Worm (Caenorhabditis elegans) whole organism, young adult: ENCODE measurements around the gene B0252.5.

Experiments
- C17E4.6 ChIP-seq: fragments of 200-800 bp; sonication (Bioruptor generic); IDR thresholded peaks from 2 replicates; pipeline ENCODE4 v1.3.6; 2022; ENCODE audit warnings: missing genetic modification reagents, missing genetic modification characterization, missing compliant biosample characterization
- D2030.7 ChIP-seq: fragments of 200-800 bp; sonication (Bioruptor generic); IDR thresholded peaks from 2 replicates; pipeline ENCODE4 v1.3.6; 2022; ENCODE audit warnings: missing genetic modification reagents, missing genetic modification characterization, missing compliant biosample characterization
- F10E7.11 ChIP-seq: sonication (generic microtip); optimal IDR thresholded peaks from 2 replicates; lab custom pipeline; 2017; ENCODE audit warnings: mild to moderate bottlenecking, missing genetic modification characterization, moderate library complexity, missing compliant biosample characterization
- F22D6.2 ChIP-seq: sonication (generic microtip); optimal IDR thresholded peaks from 2 replicates; lab custom pipeline; 2016; ENCODE audit warnings: mild to moderate bottlenecking, missing genetic modification characterization, missing compliant biosample characterization
- F49E8.2 ChIP-seq: sonication (generic microtip); optimal IDR thresholded peaks from 3 replicates; lab custom pipeline; 2017; ENCODE audit warnings: missing genetic modification characterization, mild to moderate bottlenecking, missing compliant biosample characterization, antibody characterized with exemption, moderate library complexity; ENCODE audit not compliant: insufficient read depth
- F57C9.4 ChIP-seq: sonication (generic microtip); optimal IDR thresholded peaks from 2 replicates; lab custom pipeline; 2017; ENCODE audit warnings: mild to moderate bottlenecking, missing genetic modification characterization, missing compliant biosample characterization
- Y56A3A.18 ChIP-seq: fragments of 200-800 bp; sonication (Bioruptor generic); IDR thresholded peaks from 2 replicates; pipeline ENCODE4 v1.3.6; 2022; ENCODE audit warnings: missing genetic modification reagents, missing genetic modification characterization, missing compliant biosample characterization
- Y67H2A.10 ChIP-seq: fragments of 200-800 bp; sonication (Bioruptor generic); conservative IDR thresholded peaks from 2 replicates; pipeline ENCODE4 v1.3.6; 2022; ENCODE audit warnings: missing genetic modification reagents, missing genetic modification characterization, missing compliant biosample characterization
- Y95B8A.8 ChIP-seq: fragments of 200-800 bp; sonication (Bioruptor generic); IDR thresholded peaks from 2 replicates; pipeline ENCODE4 v1.3.6; 2022; ENCODE audit warnings: missing genetic modification reagents, missing genetic modification characterization, missing compliant biosample characterization
- ama-1 ChIP-seq, 3 experiments: fragments of 150-350 bp in 1 of 3; sonication (generic microtip) in 2 of 3; optimal IDR thresholded peaks; 2 replicates each; lab custom pipeline; 2014 to 2018; ENCODE audit warnings: missing biosample characterization in 2 of 3, missing genetic modification characterization in 2 of 3, missing genetic modification reagents in 2 of 3
- aptf-2 ChIP-seq: fragments of 200-800 bp; sonication (Bioruptor generic); conservative IDR thresholded peaks from 2 replicates; pipeline ENCODE4 v1.3.6; 2022; ENCODE audit warnings: missing genetic modification reagents, missing genetic modification characterization, missing compliant biosample characterization
- atf-7 ChIP-seq: sonication (generic microtip); optimal IDR thresholded peaks from 2 replicates; lab custom pipeline; 2017; ENCODE audit warnings: mild to moderate bottlenecking, missing genetic modification characterization, missing compliant biosample characterization
- athp-1 ChIP-seq: sonication (generic microtip); optimal IDR thresholded peaks from 2 replicates; lab custom pipeline; 2017; ENCODE audit warnings: mild to moderate bottlenecking, missing genetic modification characterization, missing compliant biosample characterization
- attf-5 ChIP-seq: fragments of 200-800 bp; sonication (Bioruptor generic); optimal IDR thresholded peaks from 2 replicates; lab custom pipeline; 2018; ENCODE audit warnings: mild to moderate bottlenecking, missing genetic modification characterization, missing compliant biosample characterization
- attf-6 ChIP-seq: fragments of 200-800 bp; sonication (Bioruptor generic); IDR thresholded peaks from 2 replicates; pipeline ENCODE4 v1.3.6; 2022; ENCODE audit warnings: missing genetic modification reagents, missing genetic modification characterization, missing compliant biosample characterization
- cebp-1 ChIP-seq, 2 experiments: fragments of 200-800 bp in 1 of 2; sonication (Bioruptor generic) in 1 of 2; sonication (generic microtip) in 1 of 2; IDR thresholded peaks in 1 of 2; optimal IDR thresholded peaks in 1 of 2; 2 replicates each; pipeline versions ENCODE4 v1.3.6 to Lab custom; 2017 to 2022; ENCODE audit warnings: missing compliant biosample characterization in 2 of 2, missing genetic modification characterization in 2 of 2, mild to moderate bottlenecking in 1 of 2, missing genetic modification reagents in 1 of 2, moderate library complexity in 1 of 2
- cebp-2 ChIP-seq: fragments of 200-800 bp; sonication (Bioruptor generic); IDR thresholded peaks from 2 replicates; pipeline ENCODE4 v1.3.6; 2022; ENCODE audit warnings: missing genetic modification characterization, missing compliant biosample characterization
- ceh-58 ChIP-seq: fragments of 200-800 bp; sonication (Bioruptor generic); IDR thresholded peaks from 2 replicates; pipeline ENCODE4 v1.3.6; 2022; ENCODE audit warnings: missing genetic modification characterization, missing compliant biosample characterization
- ceh-79 ChIP-seq: sonication (generic microtip); optimal IDR thresholded peaks from 2 replicates; lab custom pipeline; 2017; ENCODE audit warnings: mild to moderate bottlenecking, missing genetic modification characterization, missing compliant biosample characterization
- dpl-1 ChIP-seq: fragments of 150-350 bp; optimal IDR thresholded peaks from 2 replicates; lab custom pipeline; 2014; ENCODE audit warnings: missing biosample characterization, missing genetic modification reagents, missing genetic modification characterization
- egl-44 ChIP-seq: fragments of 200-800 bp; sonication (Bioruptor generic); IDR thresholded peaks from 2 replicates; pipeline ENCODE4 v1.3.6; 2022; ENCODE audit warnings: missing genetic modification reagents, missing genetic modification characterization, missing compliant biosample characterization
- hlh-12 ChIP-seq: sonication (generic microtip); optimal IDR thresholded peaks from 2 replicates; lab custom pipeline; 2016; ENCODE audit warnings: missing genetic modification characterization, missing compliant biosample characterization
- hlh-26 ChIP-seq: fragments of 200-800 bp; sonication (Bioruptor generic); conservative IDR thresholded peaks from 2 replicates; pipeline ENCODE4 v1.3.6; 2022; ENCODE audit warnings: missing genetic modification reagents, missing genetic modification characterization, missing compliant biosample characterization
- hrde-1 ChIP-seq: sonication (generic microtip); optimal IDR thresholded peaks from 2 replicates; lab custom pipeline; 2016; ENCODE audit warnings: missing genetic modification characterization, mild to moderate bottlenecking, missing compliant biosample characterization, moderate library complexity, missing genotype, missing genetic modification reagents, borderline replicate concordance
- lag-1 ChIP-seq: fragments of 200-800 bp; sonication (Bioruptor generic); IDR thresholded peaks from 2 replicates; pipeline ENCODE4 v1.3.6; 2022; ENCODE audit warnings: missing genetic modification reagents, missing genetic modification characterization, missing compliant biosample characterization
- lin-26 ChIP-seq: fragments of 200-800 bp; sonication (Bioruptor generic); IDR thresholded peaks from 2 replicates; pipeline ENCODE4 v1.3.6; 2022; ENCODE audit warnings: missing genetic modification reagents, missing genetic modification characterization, missing compliant biosample characterization
- lin-35 ChIP-seq, 3 experiments: fragments of 150-350 bp in 2 of 3; sonication (generic microtip) in 1 of 3; optimal IDR thresholded peaks; 2 replicates each; lab custom pipeline; 2014 to 2018; ENCODE audit warnings: missing biosample characterization in 3 of 3, missing genetic modification characterization in 3 of 3, missing genetic modification reagents in 3 of 3
- lin-54 ChIP-seq: fragments of 200-800 bp; sonication (Bioruptor generic); optimal IDR thresholded peaks from 2 replicates; lab custom pipeline; 2018; ENCODE audit warnings: mild to moderate bottlenecking, missing genetic modification characterization, missing compliant biosample characterization
- lsy-27 ChIP-seq: sonication (generic microtip); optimal IDR thresholded peaks from 2 replicates; lab custom pipeline; 2017; ENCODE audit warnings: missing genetic modification characterization, mild to moderate bottlenecking, missing compliant biosample characterization, antibody characterized with exemption, missing genotype, borderline replicate concordance; ENCODE audit not compliant: insufficient read depth
- madf-3 ChIP-seq: fragments of 200-800 bp; sonication (Bioruptor generic); IDR thresholded peaks from 2 replicates; pipeline ENCODE4 v1.3.6; 2022; ENCODE audit warnings: missing genetic modification reagents, missing genetic modification characterization, missing compliant biosample characterization
- mcd-1 ChIP-seq: fragments of 200-800 bp; sonication (Bioruptor generic); IDR thresholded peaks from 2 replicates; pipeline ENCODE4 v1.3.6; 2022; ENCODE audit warnings: missing genetic modification reagents, missing genetic modification characterization, missing compliant biosample characterization
- mel-28 ChIP-seq: sonication (generic microtip); optimal IDR thresholded peaks from 2 replicates; lab custom pipeline; 2016; ENCODE audit warnings: borderline replicate concordance, mild to moderate bottlenecking, missing genetic modification characterization, missing compliant biosample characterization
- nhr-179 ChIP-seq: sonication (generic microtip); optimal IDR thresholded peaks from 2 replicates; lab custom pipeline; 2016; ENCODE audit warnings: mild to moderate bottlenecking, missing genetic modification characterization, missing compliant biosample characterization
- nhr-27 ChIP-seq: fragments of 200-800 bp; sonication (Bioruptor generic); optimal IDR thresholded peaks from 2 replicates; lab custom pipeline; 2018; ENCODE audit warnings: mild to moderate bottlenecking, missing genetic modification characterization, moderate library complexity, missing compliant biosample characterization
- nhr-80 ChIP-seq: sonication (generic microtip); optimal IDR thresholded peaks from 2 replicates; lab custom pipeline; 2016; ENCODE audit warnings: missing genetic modification characterization, missing compliant biosample characterization
- pbrm-1 ChIP-seq: fragments of 200-800 bp; sonication (Bioruptor generic); IDR thresholded peaks from 2 replicates; pipeline ENCODE4 v1.3.6; 2022; ENCODE audit warnings: missing genetic modification reagents, missing genetic modification characterization, missing compliant biosample characterization
- pha-4 ChIP-seq: fragments of 150-350 bp; sonication (generic microtip); optimal IDR thresholded peaks from 2 replicates; lab custom pipeline; 2014; ENCODE audit warnings: missing biosample characterization, missing genetic modification reagents, missing genetic modification characterization
- rpc-1 ChIP-seq, 2 experiments: fragments of 150-350 bp in 1 of 2; sonication (generic microtip) in 1 of 2; optimal IDR thresholded peaks; 2 replicates each; lab custom pipeline; 2014 to 2018; ENCODE audit warnings: missing biosample characterization in 1 of 2, missing genetic modification characterization in 1 of 2, missing genetic modification reagents in 1 of 2, missing genotype in 1 of 2
- snpc-3.4 ChIP-seq: sonication (generic microtip); optimal IDR thresholded peaks from 2 replicates; lab custom pipeline; 2017; ENCODE audit warnings: missing genetic modification characterization, mild to moderate bottlenecking, missing compliant biosample characterization, antibody characterized with exemption, moderate library complexity, missing genotype, missing genetic modification reagents
- sptf-2 ChIP-seq: fragments of 200-800 bp; sonication (Bioruptor generic); optimal IDR thresholded peaks from 2 replicates; lab custom pipeline; 2018; ENCODE audit warnings: mild to moderate bottlenecking, missing genetic modification characterization, missing compliant biosample characterization
- tbp1 ChIP-seq: fragments of 200-800 bp; sonication (Bioruptor generic); optimal IDR thresholded peaks from 2 replicates; lab custom pipeline; 2018; ENCODE audit warnings: mild to moderate bottlenecking, missing genetic modification characterization, missing compliant biosample characterization
- unc-130 ChIP-seq: sonication (generic microtip); optimal IDR thresholded peaks from 2 replicates; lab custom pipeline; 2016; ENCODE audit warnings: missing genetic modification reagents, missing genetic modification characterization, missing compliant biosample characterization
- unc-62 ChIP-seq: fragments of 150-350 bp; optimal IDR thresholded peaks from 2 replicates; lab custom pipeline; 2014; ENCODE audit warnings: missing biosample characterization, missing genetic modification reagents, missing genetic modification characterization
- zfh-2 ChIP-seq: fragments of 200-800 bp; sonication (Bioruptor generic); conservative IDR thresholded peaks from 2 replicates; pipeline ENCODE4 v1.3.6; 2022; ENCODE audit warnings: missing genetic modification reagents, missing genetic modification characterization, missing compliant biosample characterization
- zim-3 ChIP-seq: sonication (generic microtip); optimal IDR thresholded peaks from 2 replicates; lab custom pipeline; 2017; ENCODE audit warnings: mild to moderate bottlenecking, missing genetic modification characterization, moderate library complexity, missing compliant biosample characterization
- ztf-26 ChIP-seq: sonication (generic microtip); optimal IDR thresholded peaks from 2 replicates; lab custom pipeline; 2017; ENCODE audit warnings: missing genetic modification characterization, missing compliant biosample characterization
- ztf-28 ChIP-seq: fragments of 200-800 bp; sonication (Bioruptor generic); IDR thresholded peaks from 2 replicates; pipeline ENCODE4 v1.3.6; 2022; ENCODE audit warnings: missing genetic modification reagents, missing genetic modification characterization, missing compliant biosample characterization

Gene B0252.5

ce11 chrII:6888211-6888610 lies 30.5 kb downstream of the B0252.5 start:
- TF ChIP-seq F57C9.4 (tag; lab: Kevin White, UChicago) (no peak), lsy-27 (no peak), ztf-26 (tag; lab: Kevin White, UChicago) (peak; percentile 59), pbrm-1 (GFP tag; lab: Robert Waterston, UW) (0 out of 2 replicates have a peak, but pooled peaks have one; percentile 25), unc-130 (GFP tag; lab: Kevin White, UChicago) (no peak), D2030.7 (GFP tag; lab: Robert Waterston, UW) (no peak), tbp1 (GFP tag; lab: Kevin White, UChicago) (peak; percentile 59), nhr-80 (tag; lab: Kevin White, UChicago) (peak; percentile 39), ceh-58 (GFP tag; lab: Robert Waterston, UW) (no peak), Y56A3A.18 (GFP tag; lab: Robert Waterston, UW) (peak; percentile 68; the same call in 1 of the 2 replicates), aptf-2 (GFP tag; lab: Robert Waterston, UW) (no peak), snpc-3.4 (tag; lab: Kevin White, UChicago) (no peak), mel-28 (tag; lab: Kevin White, UChicago) (no peak), nhr-179 (tag; lab: Kevin White, UChicago) (no peak), madf-3 (GFP tag; lab: Robert Waterston, UW) (0 out of 2 replicates have a peak, but pooled peaks have one; percentile 49), cebp-2 (GFP tag; lab: Robert Waterston, UW) (0 out of 2 replicates have a peak, but pooled peaks have one; percentile 24), nhr-27 (tag; lab: Kevin White, UChicago) (no peak), Y95B8A.8 (GFP tag; lab: Robert Waterston, UW) (no peak), athp-1 (tag; lab: Kevin White, UChicago) (peak; percentile 56), F49E8.2 (tag; lab: Kevin White, UChicago) (no peak), attf-6 (no peak), C17E4.6 (GFP tag; lab: Robert Waterston, UW) (no peak), Y67H2A.10 (GFP tag; lab: Robert Waterston, UW) (no peak), cebp-1 (GFP tag; IDR thresholded peaks at IDR 0.05; lab: Robert Waterston, UW) (0 out of 2 replicates have a peak, but pooled peaks have one; percentile 45), cebp-1 (tag; optimal IDR thresholded peaks at IDR 0.05; lab: Kevin White, UChicago) (peak; percentile 82), rpc-1 (optimal IDR thresholded peaks at IDR 0.05; lab: Kevin White, UChicago) (no peak), rpc-1 (tag; optimal IDR thresholded peaks at IDR 0.05; lab: Kevin White, UChicago) (no peak), atf-7 (tag; lab: Kevin White, UChicago) (no peak), zfh-2 (GFP tag; lab: Robert Waterston, UW) (no peak), hlh-12 (no peak), dpl-1 (GFP tag; lab: Kevin White, UChicago) (no peak), attf-5 (no peak), lag-1 (GFP tag; lab: Robert Waterston, UW) (no peak), ceh-79 (tag; lab: Kevin White, UChicago) (no peak), F10E7.11 (tag; lab: Kevin White, UChicago) (no peak), F22D6.2 (tag; lab: Kevin White, UChicago) (no peak), mcd-1 (no peak), egl-44 (no peak), ztf-28 (GFP tag; lab: Robert Waterston, UW) (no peak), lin-35 (GFP tag; optimal IDR thresholded peaks at IDR 0.05; lab: Kevin White, UChicago) (peak in 1 of 3 experiments; percentile 32), lin-54 (GFP tag; lab: Kevin White, UChicago) (peak; percentile 44), lin-26 (no peak), unc-62 (GFP tag; lab: Kevin White, UChicago) (no peak), pha-4 (tag; lab: Kevin White, UChicago) (no peak), sptf-2 (GFP tag; lab: Kevin White, UChicago) (no peak), hrde-1 (tag; lab: Kevin White, UChicago) (no peak), zim-3 (tag; lab: Kevin White, UChicago) (no peak), ama-1 (optimal IDR thresholded peaks at IDR 0.05; lab: Kevin White, UChicago) (peak; percentile 57), ama-1 (GFP tag; optimal IDR thresholded peaks at IDR 0.05; lab: Kevin White, UChicago) (no peak), hlh-26 (GFP tag; lab: Robert Waterston, UW) (no peak)
